ENCODE assay signal across 2 fruit fly cellular contexts in the genomic region with DNA sequence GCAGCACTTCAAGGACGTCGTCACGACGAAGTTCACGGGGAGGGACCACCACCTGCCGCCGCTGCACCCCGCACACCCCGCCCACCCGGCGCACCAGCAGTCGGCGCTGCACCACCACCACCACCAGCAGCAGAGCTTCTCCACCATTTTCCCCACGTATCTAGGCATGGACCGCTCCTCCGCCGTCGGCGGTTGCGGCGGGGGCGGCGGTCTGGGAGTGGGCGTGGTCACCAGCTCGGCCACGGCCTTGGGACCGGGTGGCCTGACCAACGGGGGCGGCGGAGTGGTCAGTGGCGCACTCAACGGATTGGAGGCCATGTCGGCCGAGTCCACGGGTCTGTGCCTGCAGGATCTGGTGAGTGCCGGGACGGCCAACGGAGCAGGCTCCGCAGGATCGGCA.
TF ChIP-seq lines count a peak whose summit lies in the region.

No protein-coding gene starts in this region.

- TF ChIP-seq CTCF in whole organism, embryonic (GFP tag; optimal IDR thresholded peaks at IDR 0.05; lab: Kevin White, UChicago): no peak

TF ChIP-seq in whole organism, embryonic, 481 proteins besides CTCF, POLR2A, EP300 and RAD21:
- TF ChIP-seq otp (GFP tag; IDR thresholded peaks at IDR 0.05; lab: Robert Waterston, UW) (no peak), CG9437 (GFP tag; optimal IDR thresholded peaks at IDR 0.05; lab: Kevin White, UChicago) (no peak), CG3281 (GFP tag; optimal IDR thresholded peaks at IDR 0.05; lab: Kevin White, UChicago) (no peak), CG3726 (GFP tag; IDR thresholded peaks at IDR 0.05; lab: Robert Waterston, UW) (0 out of 3 replicates have a peak, but pooled peaks have one; percentile 22), CG3847 (GFP tag; IDR thresholded peaks at IDR 0.05; lab: Robert Waterston, UW) (0 out of 2 replicates have a peak, but pooled peaks have one; percentile 4), Eip74EF (GFP tag; optimal IDR thresholded peaks at IDR 0.05; lab: Kevin White, UChicago) (no peak), Hr39 (optimal IDR thresholded peaks at IDR 0.05; lab: Kevin White, UChicago) (peak; percentile 55), CG4404 (GFP tag; IDR thresholded peaks at IDR 0.05; lab: Robert Waterston, UW) (0 out of 2 replicates have a peak, but pooled peaks have one; percentile 10), bsh (GFP tag; optimal IDR thresholded peaks at IDR 0.05; lab: Kevin White, UChicago) (no peak), NFAT (GFP tag; IDR thresholded peaks at IDR 0.05; lab: Robert Waterston, UW) (no peak), CG12155 (GFP tag; optimal IDR thresholded peaks at IDR 0.05; lab: Kevin White, UChicago) (no peak), hkb (optimal IDR thresholded peaks at IDR 0.05; lab: Kevin White, UChicago) (no peak), hkb (GFP tag; IDR thresholded peaks at IDR 0.05; lab: Robert Waterston, UW) (no peak), vfl (GFP tag; optimal IDR thresholded peaks at IDR 0.05; lab: Kevin White, UChicago) (no peak)

TF ChIP-seq in whole organism, wandering third instar larva, 38 proteins besides CTCF, POLR2A, EP300 and RAD21:
- no peak for TF ChIP-seq tai (GFP tag; optimal IDR thresholded peaks at IDR 0.05; lab: Kevin White, UChicago)
- peak; percentile 94 for TF ChIP-seq Dfd (GFP tag; optimal IDR thresholded peaks at IDR 0.05; lab: Kevin White, UChicago)

Comparison
In these comparisons a context has a peak if more than half of its experiments do, and no peak if none do; other contexts are left out.
1. Of the 10 proteins assayed by ChIP-seq in both whole organism, embryonic and whole organism, wandering third instar larva: peak only in whole organism, embryonic: none; only in whole organism, wandering third instar larva: Dfd; in both: none; in neither: 9.